Fruit fly (Drosophila melanogaster) whole organism, prepupa: ENCODE results near the gene CG31710.

Source experiments
- CG10631 ChIP-seq: fragments of 200-800 bp; sonication (Bioruptor generic); optimal IDR thresholded peaks from 2 replicates; lab custom pipeline; 2016; ENCODE audit warnings: missing biosample characterization, missing genetic modification characterization
- CG7368 ChIP-seq: fragments of 200-800 bp; sonication (Bioruptor generic); optimal IDR thresholded peaks from 3 replicates; lab custom pipeline; 2016; ENCODE audit warnings: missing biosample characterization, missing genetic modification characterization

DNA sequence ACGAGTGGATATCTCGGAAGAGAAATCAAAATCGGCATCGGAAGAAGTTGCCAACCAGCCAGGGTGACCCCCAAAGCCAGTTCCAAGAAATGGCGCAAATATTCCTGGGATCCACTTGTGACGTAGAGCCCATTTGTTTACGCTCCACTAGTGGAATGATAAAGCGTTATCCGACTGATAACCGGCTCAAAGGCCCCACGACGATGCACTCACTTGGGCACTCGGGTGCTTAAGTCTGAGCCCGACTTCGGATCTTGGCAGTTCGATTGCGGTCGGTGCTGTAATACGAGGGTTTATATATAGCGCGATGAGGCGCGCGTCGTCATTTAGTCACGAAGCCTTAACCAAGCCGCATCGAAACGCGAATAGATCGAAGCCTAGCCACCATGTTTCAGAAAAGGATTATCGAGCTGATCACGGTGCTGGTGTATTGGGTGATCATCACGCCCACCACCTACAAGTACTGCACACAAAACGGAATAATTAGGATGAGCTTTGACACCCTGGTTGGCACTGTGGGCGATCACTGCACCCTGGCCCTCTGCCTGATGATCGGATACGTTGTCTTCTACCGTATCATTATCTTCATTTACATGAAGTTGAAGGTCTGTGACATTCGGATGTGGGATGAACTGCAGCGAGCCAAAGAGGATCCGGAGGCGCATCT, 24.0 kb upstream of the CG31710 start, which contains the start of gene CG13116:
- no peak for TF ChIP-seq CG10631 (GFP tag; lab: Kevin White, UChicago)
- TF ChIP-seq CG7368 (GFP tag; lab: Kevin White, UChicago): no peak
